Worm (Caenorhabditis elegans): Measurements from ENCODE around the gene npp-26.

ce11 chrIV:4806486-4806885 is 42.0 kb downstream of the npp-26 start, which contains the start of gene dpf-5:
- TF ChIP-seq med-1 (GFP tag; optimal IDR thresholded peaks at IDR 0.05; ENCODE audit: insufficient read depth) (no peak), T22C8.4 (GFP tag; IDR thresholded peaks at IDR 0.05) (no peak), flt-1 (GFP tag; IDR thresholded peaks at IDR 0.05) (no peak), ztf-29 (GFP tag; IDR thresholded peaks at IDR 0.05) (no peak), klf-2 (GFP tag; conservative IDR thresholded peaks at IDR 0.05) (no peak), ref-1 (GFP tag; conservative IDR thresholded peaks at IDR 0.05) (no peak), ztf-23 (GFP tag; IDR thresholded peaks at IDR 0.05) (no peak)
